Fruit fly (Drosophila melanogaster): Measurements from ENCODE around the gene CG3777.

DNA sequence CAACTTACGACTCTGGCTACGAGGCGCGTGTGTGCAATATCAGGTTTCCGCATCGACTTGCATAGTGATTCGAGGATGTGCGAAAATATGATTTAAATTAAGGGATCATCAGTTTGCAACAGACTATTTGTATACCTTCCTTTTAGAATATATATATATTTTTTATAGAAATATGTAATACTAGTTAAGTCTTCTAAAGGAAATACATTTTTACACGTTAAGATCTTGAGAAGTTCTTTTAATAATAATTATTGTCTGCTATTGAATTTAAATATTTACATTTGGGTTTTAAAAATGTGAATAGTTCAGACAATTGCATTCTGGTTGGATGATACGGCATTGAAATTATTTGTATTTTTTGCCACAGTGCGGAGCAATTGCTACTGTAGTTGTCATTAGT lies 87.4 kb downstream of the CG3777 start:
- peak; percentile 36 for TF ChIP-seq topi (GFP tag; optimal IDR thresholded peaks at IDR 0.05)
- no peak for TF ChIP-seq Blimp-1 (GFP tag; optimal IDR thresholded peaks at IDR 0.05)
- TF ChIP-seq CG8319 (GFP tag; optimal IDR thresholded peaks at IDR 0.05), result no peak
- peak; percentile 5 for TF ChIP-seq net (GFP tag; optimal IDR thresholded peaks at IDR 0.05)
- peak; percentile 16 for TF ChIP-seq OdsH (GFP tag; optimal IDR thresholded peaks at IDR 0.05)
- TF ChIP-seq Hr39 (GFP tag; optimal IDR thresholded peaks at IDR 0.05), result no peak
- TF ChIP-seq svp (GFP tag), result peak; percentile 61
- no peak for TF ChIP-seq Lpt (GFP tag; optimal IDR thresholded peaks at IDR 0.05)
- no peak for TF ChIP-seq lz (GFP tag; optimal IDR thresholded peaks at IDR 0.05)
- peak; percentile 43 for TF ChIP-seq Met (GFP tag; optimal IDR thresholded peaks at IDR 0.05)
